Worm (Caenorhabditis elegans) whole organism, late embryonic: ENCODE data around the gene rpl-32.

Experiments used
- C08G9.2 ChIP-seq: sonication (generic microtip); optimal IDR thresholded peaks from 2 replicates; lab custom pipeline; 2016; ENCODE audit warnings: mild to moderate bottlenecking, missing genetic modification characterization, moderate library complexity, missing compliant biosample characterization
- K02D7.2 ChIP-seq: sonication (generic microtip); optimal IDR thresholded peaks from 2 replicates; lab custom pipeline; 2017; ENCODE audit warnings: mild to moderate bottlenecking, missing genetic modification characterization, missing compliant biosample characterization
- K09A11.1 ChIP-seq: sonication (generic microtip); optimal IDR thresholded peaks from 2 replicates; lab custom pipeline; 2017; ENCODE audit warnings: antibody characterized with exemption, mild to moderate bottlenecking, missing genetic modification characterization, missing compliant biosample characterization; ENCODE audit not compliant: insufficient read depth
- T23F11.4 ChIP-seq: fragments of 200-800 bp; sonication (Bioruptor generic); optimal IDR thresholded peaks from 2 replicates; lab custom pipeline; 2018; ENCODE audit warnings: mild to moderate bottlenecking, missing genetic modification characterization, missing compliant biosample characterization
- ceh-19 ChIP-seq: fragments of 200-800 bp; sonication (Bioruptor generic); optimal IDR thresholded peaks from 2 replicates; lab custom pipeline; 2018; ENCODE audit warnings: mild to moderate bottlenecking, missing genetic modification characterization, missing compliant biosample characterization
- ceh-31 ChIP-seq: sonication (generic microtip); optimal IDR thresholded peaks from 2 replicates; lab custom pipeline; 2016; ENCODE audit warnings: missing genetic modification characterization, missing compliant biosample characterization
- ceh-34 ChIP-seq: sonication (generic microtip); optimal IDR thresholded peaks from 2 replicates; lab custom pipeline; 2016; ENCODE audit warnings: mild to moderate bottlenecking, missing genetic modification characterization, missing compliant biosample characterization
- ceh-45 ChIP-seq: fragments of 200-800 bp; sonication (Bioruptor generic); IDR thresholded peaks from 2 replicates; pipeline ENCODE4 v1.3.6; 2022; ENCODE audit warnings: missing genetic modification reagents, missing genetic modification characterization, missing compliant biosample characterization
- ceh-9 ChIP-seq: sonication (generic microtip); optimal IDR thresholded peaks from 2 replicates; lab custom pipeline; 2016; ENCODE audit warnings: mild to moderate bottlenecking, missing genetic modification characterization, inconsistent platforms, missing compliant biosample characterization
- che-1 ChIP-seq: sonication (generic microtip); optimal IDR thresholded peaks from 2 replicates; lab custom pipeline; 2016; ENCODE audit warnings: mild to moderate bottlenecking, missing genetic modification characterization, missing compliant biosample characterization
- dve-1 ChIP-seq: sonication (generic microtip); optimal IDR thresholded peaks from 2 replicates; lab custom pipeline; 2017; ENCODE audit warnings: antibody characterized with exemption, mild to moderate bottlenecking, missing genetic modification characterization, missing compliant biosample characterization
- elt-2 ChIP-seq: sonication (generic microtip); optimal IDR thresholded peaks from 2 replicates; lab custom pipeline; 2016; ENCODE audit warnings: missing genetic modification reagents, missing genetic modification characterization, missing compliant biosample characterization
- eyg-1 ChIP-seq: sonication (generic microtip); optimal IDR thresholded peaks from 2 replicates; lab custom pipeline; 2016; ENCODE audit warnings: missing genotype, missing genetic modification characterization, missing compliant biosample characterization
- hlh-13 ChIP-seq: fragments of 200-800 bp; sonication (Bioruptor generic); optimal IDR thresholded peaks from 2 replicates; lab custom pipeline; 2018; ENCODE audit warnings: mild to moderate bottlenecking, missing genetic modification characterization, missing compliant biosample characterization
- lim-6 ChIP-seq: sonication (generic microtip); optimal IDR thresholded peaks from 2 replicates; lab custom pipeline; 2016; ENCODE audit warnings: missing genetic modification characterization, missing compliant biosample characterization
- madf-2 ChIP-seq: sonication (generic microtip); optimal IDR thresholded peaks from 2 replicates; lab custom pipeline; 2017; ENCODE audit warnings: missing genetic modification characterization, missing compliant biosample characterization
- mec-3 ChIP-seq: sonication (generic microtip); optimal IDR thresholded peaks from 2 replicates; lab custom pipeline; 2016; ENCODE audit warnings: borderline replicate concordance, missing genetic modification characterization, missing compliant biosample characterization
- nfya-1 ChIP-seq: sonication (generic microtip); optimal IDR thresholded peaks from 2 replicates; lab custom pipeline; 2017; ENCODE audit warnings: missing genetic modification characterization, mild to moderate bottlenecking, missing compliant biosample characterization, antibody characterized with exemption, moderate library complexity
- nhr-11 ChIP-seq: fragments of 150-350 bp; optimal IDR thresholded peaks from 2 replicates; lab custom pipeline; 2014; ENCODE audit warnings: missing biosample characterization, missing genetic modification characterization
- nhr-232 ChIP-seq: sonication (generic microtip); optimal IDR thresholded peaks from 2 replicates; lab custom pipeline; 2016; ENCODE audit warnings: missing genetic modification characterization, missing compliant biosample characterization
- odd-2 ChIP-seq: sonication (generic microtip); optimal IDR thresholded peaks from 2 replicates; lab custom pipeline; 2017; ENCODE audit warnings: antibody characterized with exemption, mild to moderate bottlenecking, missing genetic modification characterization, missing compliant biosample characterization
- pag-3 ChIP-seq: sonication (generic microtip); optimal IDR thresholded peaks from 2 replicates; lab custom pipeline; 2016; ENCODE audit warnings: missing compliant biosample characterization, missing genetic modification characterization, borderline replicate concordance
- pat-9 ChIP-seq: fragments of 200-800 bp; sonication (Bioruptor generic); optimal IDR thresholded peaks from 2 replicates; lab custom pipeline; 2018; ENCODE audit warnings: mild to moderate bottlenecking, missing genetic modification characterization, moderate library complexity, missing compliant biosample characterization
- pax-1 ChIP-seq: fragments of 150-350 bp; optimal IDR thresholded peaks from 2 replicates; lab custom pipeline; 2014; ENCODE audit warnings: missing biosample characterization, missing genetic modification characterization
- pha-2 ChIP-seq: sonication (generic microtip); optimal IDR thresholded peaks from 2 replicates; lab custom pipeline; 2017; ENCODE audit warnings: mild to moderate bottlenecking, missing genetic modification characterization, missing compliant biosample characterization
- pha-4 ChIP-seq: fragments of 150-350 bp; optimal IDR thresholded peaks from 2 replicates; lab custom pipeline; 2018; ENCODE audit warnings: missing biosample characterization, missing genetic modification reagents, missing genetic modification characterization
- pqm-1 ChIP-seq: sonication (generic microtip); optimal IDR thresholded peaks from 2 replicates; lab custom pipeline; 2016; ENCODE audit warnings: missing genetic modification characterization, missing compliant biosample characterization
- pros-1 ChIP-seq: fragments of 150-350 bp; optimal IDR thresholded peaks from 2 replicates; lab custom pipeline; 2014; ENCODE audit warnings: missing biosample characterization, missing genetic modification reagents, missing genetic modification characterization
- ref-2 ChIP-seq: sonication (generic microtip); optimal IDR thresholded peaks from 2 replicates; lab custom pipeline; 2016; ENCODE audit warnings: missing genetic modification characterization, missing compliant biosample characterization
- sdc-2 ChIP-seq: sonication (generic microtip); optimal IDR thresholded peaks from 2 replicates; lab custom pipeline; 2016; ENCODE audit warnings: missing genotype, missing genetic modification characterization, missing compliant biosample characterization
- sox-2 ChIP-seq: fragments of 200-800 bp; sonication (Bioruptor generic); IDR thresholded peaks from 2 replicates; pipeline ENCODE4 v1.3.6; 2022; ENCODE audit warnings: missing genetic modification reagents, missing genetic modification characterization, missing compliant biosample characterization
- tbx-2 ChIP-seq: sonication (generic microtip); optimal IDR thresholded peaks from 2 replicates; lab custom pipeline; 2016; ENCODE audit warnings: missing genetic modification characterization, missing compliant biosample characterization
- tbx-7 ChIP-seq: sonication (generic microtip); optimal IDR thresholded peaks from 2 replicates; lab custom pipeline; 2016; ENCODE audit warnings: missing genotype, missing genetic modification characterization, missing compliant biosample characterization
- unc-3 ChIP-seq, 2 experiments: fragments of 200-800 bp in 1 of 2; sonication (Bioruptor generic) in 1 of 2; sonication (generic microtip) in 1 of 2; conservative IDR thresholded peaks in 1 of 2; optimal IDR thresholded peaks in 1 of 2; 2 replicates each; pipeline versions ENCODE4 v1.3.6 to Lab custom; 2016 to 2022; ENCODE audit warnings: missing compliant biosample characterization in 2 of 2, missing genetic modification characterization in 2 of 2, missing genetic modification reagents in 1 of 2
- unc-42 ChIP-seq: sonication (generic microtip); optimal IDR thresholded peaks from 2 replicates; lab custom pipeline; 2016; ENCODE audit warnings: missing genotype, missing genetic modification characterization, missing compliant biosample characterization
- unc-86 ChIP-seq: sonication (generic microtip); optimal IDR thresholded peaks from 2 replicates; lab custom pipeline; 2016; ENCODE audit warnings: missing genetic modification characterization, missing compliant biosample characterization
- ztf-16 ChIP-seq: sonication (generic microtip); optimal IDR thresholded peaks from 2 replicates; lab custom pipeline; 2017; ENCODE audit warnings: missing genetic modification characterization, missing compliant biosample characterization

Gene rpl-32

DNA sequence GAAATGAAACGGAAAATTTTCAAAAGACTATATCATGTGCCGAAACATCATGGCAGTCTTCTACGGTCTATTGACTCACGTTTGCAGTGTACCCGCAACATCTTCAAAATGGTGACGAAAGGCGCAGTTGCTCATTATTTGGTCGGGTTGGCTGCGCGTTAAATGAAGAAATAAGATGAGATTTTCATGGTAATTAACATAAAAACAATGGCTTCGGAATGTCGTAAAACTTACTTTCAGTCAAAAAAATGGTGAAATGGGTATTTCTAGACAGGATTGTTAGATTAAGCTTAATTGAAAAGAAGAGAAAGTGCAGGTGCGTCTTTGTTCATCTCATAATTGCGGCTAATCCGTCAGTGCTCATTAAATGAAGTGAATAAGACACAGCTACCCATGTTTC lies 3.3 kb downstream of the rpl-32 start, which contains the start of gene T24B8.7:
T24B8.7 (minus strand) TSS at position 101 of the 400 bp plus-strand sequence.
- TF ChIP-seq sdc-2 (tag; lab: Kevin White, UChicago) (no peak), che-1 (tag; lab: Kevin White, UChicago) (no peak), lim-6 (tag; lab: Kevin White, UChicago) (no peak), pqm-1 (tag; lab: Kevin White, UChicago) (no peak), pha-4 (no peak), K09A11.1 (tag; lab: Kevin White, UChicago) (no peak), ceh-45 (GFP tag; lab: Robert Waterston, UW) (no peak)

DNA sequence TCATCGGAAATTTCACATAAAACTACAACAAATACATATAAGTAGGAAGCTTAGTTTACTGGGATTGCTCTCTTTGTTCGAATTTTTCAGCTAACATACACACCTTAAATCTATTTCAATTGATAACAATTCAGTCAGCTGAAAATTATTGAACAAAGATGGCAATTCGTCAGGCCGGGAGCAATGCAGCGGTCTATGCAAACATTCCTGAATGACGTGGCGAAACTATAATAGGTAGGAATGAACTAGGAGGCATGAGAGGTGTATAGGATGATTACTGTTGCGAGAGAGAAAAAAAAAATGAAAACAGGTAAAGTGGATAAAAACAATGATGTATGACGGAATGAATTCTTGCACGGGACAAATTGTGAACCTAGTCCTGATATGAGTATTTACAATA lies 14.8 kb downstream of the rpl-32 start:
- TF ChIP-seq sox-2 (GFP tag; lab: Robert Waterston, UW) (no peak), pha-4 (no peak), unc-86 (tag; lab: Kevin White, UChicago) (no peak), ztf-16 (no peak), nfya-1 (no peak), ref-2 (tag; lab: Kevin White, UChicago) (no peak), lim-6 (tag; lab: Kevin White, UChicago) (no peak), nhr-11 (tag; lab: Kevin White, UChicago) (no peak), nhr-232 (tag; lab: Kevin White, UChicago) (no peak), che-1 (tag; lab: Kevin White, UChicago) (no peak), sdc-2 (tag; lab: Kevin White, UChicago) (no peak), C08G9.2 (tag; lab: Kevin White, UChicago) (no peak), mec-3 (tag; lab: Kevin White, UChicago) (no peak), dve-1 (tag; lab: Kevin White, UChicago) (no peak), unc-42 (tag; lab: Kevin White, UChicago) (no peak), unc-3 (GFP tag; conservative IDR thresholded peaks at IDR 0.05; lab: Robert Waterston, UW) (no peak), unc-3 (tag; optimal IDR thresholded peaks at IDR 0.05; lab: Kevin White, UChicago) (no peak), ceh-45 (GFP tag; lab: Robert Waterston, UW) (no peak), ceh-19 (no peak), elt-2 (no peak), pat-9 (tag; lab: Kevin White, UChicago) (no peak)

DNA sequence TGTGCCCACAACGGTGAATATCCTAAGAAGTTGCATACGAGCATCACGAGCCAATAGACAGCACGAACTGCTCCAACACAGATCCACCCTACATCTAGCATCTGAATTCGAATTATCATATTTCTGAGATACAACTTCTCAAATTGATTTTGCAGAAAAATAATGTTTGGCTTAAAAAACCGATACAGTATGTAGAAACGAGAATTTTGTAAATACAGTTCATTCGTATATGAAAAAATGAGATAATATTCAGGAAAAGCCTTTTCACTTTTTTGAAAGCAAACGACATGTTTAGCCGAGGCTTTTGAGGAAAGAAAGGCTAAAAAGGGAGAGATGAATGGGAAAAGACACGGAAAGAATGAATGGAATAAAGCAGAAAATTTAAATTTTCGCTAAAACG lies 15.6 kb downstream of the rpl-32 start, which contains the start of gene F37B12.3:
F37B12.3 (minus strand) TSS at position 101 of the 400 bp plus-strand sequence.
- TF ChIP-seq tbx-2 (tag; lab: Kevin White, UChicago) (no peak), C08G9.2 (tag; lab: Kevin White, UChicago) (no peak)

DNA sequence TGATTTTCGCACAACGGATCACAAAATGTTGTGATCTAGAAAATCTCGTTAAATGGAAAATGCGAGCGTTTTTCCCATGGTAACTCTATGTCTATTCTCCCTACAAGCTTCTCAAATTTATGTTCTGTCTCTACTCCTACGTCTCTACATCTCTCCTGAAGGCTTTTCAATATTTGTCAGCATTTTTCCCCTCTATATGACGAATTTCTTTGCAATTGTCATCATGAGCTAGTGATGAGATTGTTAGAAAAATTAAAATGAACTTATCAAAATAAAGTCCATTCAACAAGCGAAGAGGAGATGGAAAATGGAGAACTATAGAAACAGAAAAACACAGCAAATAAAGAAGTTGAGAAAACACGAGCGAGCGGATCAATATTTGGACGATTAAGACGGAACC lies 18.1 kb downstream of the rpl-32 start:
- TF ChIP-seq ceh-31 (tag; lab: Kevin White, UChicago) (no peak), ceh-9 (tag; lab: Kevin White, UChicago) (no peak), T23F11.4 (GFP tag; lab: Kevin White, UChicago) (no peak), lim-6 (tag; lab: Kevin White, UChicago) (no peak), tbx-7 (no peak), pros-1 (tag; lab: Kevin White, UChicago) (no peak), odd-2 (tag; lab: Kevin White, UChicago) (no peak), pax-1 (tag; lab: Kevin White, UChicago) (no peak), ref-2 (tag; lab: Kevin White, UChicago) (no peak), madf-2 (tag; lab: Kevin White, UChicago) (no peak), hlh-13 (GFP tag; lab: Kevin White, UChicago) (no peak), ceh-34 (tag; lab: Kevin White, UChicago) (no peak), eyg-1 (tag; lab: Kevin White, UChicago) (no peak), pha-2 (tag; lab: Kevin White, UChicago) (no peak), K02D7.2 (no peak), pag-3 (tag; lab: Kevin White, UChicago) (no peak), mec-3 (tag; lab: Kevin White, UChicago) (no peak)
